Fruit fly (Drosophila melanogaster) whole organism, embryonic: ENCODE measurements around the gene Nepl12.

Source experiments
- Ada2b ChIP-seq: fragments of 200-800 bp; sonication (Bioruptor generic); IDR thresholded peaks from 2 replicates; pipeline ENCODE4 v1.3.6; 2022; ENCODE audit warnings: missing biosample characterization, missing genetic modification characterization
- Bdp1 ChIP-seq: fragments of 200-800 bp; sonication (Bioruptor generic); optimal IDR thresholded peaks from 3 replicates; lab custom pipeline; 2016; ENCODE audit warnings: missing biosample characterization, missing genetic modification characterization
- CG10267 ChIP-seq: fragments of 200-800 bp; sonication (Bioruptor generic); optimal IDR thresholded peaks from 2 replicates; lab custom pipeline; 2018; ENCODE audit warnings: missing biosample characterization, mild to moderate bottlenecking, missing genetic modification characterization, moderate library complexity
- CG10431 ChIP-seq: fragments of 200-800 bp; sonication (Bioruptor generic); optimal IDR thresholded peaks from 3 replicates; lab custom pipeline; 2018; ENCODE audit warnings: missing biosample characterization, mild to moderate bottlenecking, missing genetic modification characterization
- CG11085 ChIP-seq: fragments of 200-800 bp; sonication (Bioruptor generic); IDR thresholded peaks from 2 replicates; pipeline ENCODE4 v1.3.6; 2022; ENCODE audit warnings: missing biosample characterization, missing genetic modification characterization
- CG13775 ChIP-seq: fragments of 200-800 bp; sonication (Bioruptor generic); optimal IDR thresholded peaks from 3 replicates; lab custom pipeline; 2017; ENCODE audit warnings: missing biosample characterization, mild to moderate bottlenecking, missing genetic modification characterization
- CG14014 ChIP-seq: fragments of 200-800 bp; sonication (Bioruptor generic); IDR thresholded peaks from 2 replicates; pipeline ENCODE4 v1.3.6; 2022; ENCODE audit warnings: missing biosample characterization, missing genetic modification characterization
- CG15073 ChIP-seq: fragments of 200-800 bp; sonication (Bioruptor generic); optimal IDR thresholded peaks from 2 replicates; lab custom pipeline; 2016; ENCODE audit warnings: missing biosample characterization, missing genetic modification characterization
- CG1529 ChIP-seq: fragments of 200-800 bp; sonication (Bioruptor generic); optimal IDR thresholded peaks from 3 replicates; lab custom pipeline; 2018; ENCODE audit warnings: missing biosample characterization, missing genetic modification characterization
- CG15514 ChIP-seq: fragments of 200-800 bp; sonication (Bioruptor generic); optimal IDR thresholded peaks from 3 replicates; lab custom pipeline; 2017; ENCODE audit warnings: missing biosample characterization, missing genetic modification characterization, mild to moderate bottlenecking, moderate library complexity, missing genetic modification reagents
- CG16815 ChIP-seq: fragments of 200-800 bp; sonication (Bioruptor generic); optimal IDR thresholded peaks from 3 replicates; lab custom pipeline; 2017; ENCODE audit warnings: missing biosample characterization, mild to moderate bottlenecking, missing genetic modification characterization
- CG17328 ChIP-seq: fragments of 200-800 bp; sonication (Bioruptor generic); IDR thresholded peaks from 2 replicates; pipeline ENCODE4 v1.3.6; 2022; ENCODE audit warnings: missing biosample characterization, missing genetic modification characterization
- CG17568 ChIP-seq: fragments of 200-800 bp; sonication (Bioruptor generic); optimal IDR thresholded peaks from 2 replicates; lab custom pipeline; 2018; ENCODE audit warnings: missing biosample characterization, mild to moderate bottlenecking, missing genetic modification characterization, moderate library complexity
- CG18262 ChIP-seq: fragments of 200-800 bp; optimal IDR thresholded peaks from 3 replicates; lab custom pipeline; 2019; ENCODE audit warnings: missing biosample characterization, mild to moderate bottlenecking, missing genetic modification characterization, moderate library complexity
- CG18619 ChIP-seq: fragments of 200-800 bp; sonication (Bioruptor generic); optimal IDR thresholded peaks from 3 replicates; lab custom pipeline; 2017; ENCODE audit warnings: missing biosample characterization, mild to moderate bottlenecking, missing genetic modification characterization
- CG18764 ChIP-seq: fragments of 200-800 bp; sonication (Bioruptor generic); optimal IDR thresholded peaks from 3 replicates; lab custom pipeline; 2016; ENCODE audit warnings: missing biosample characterization, missing genetic modification characterization
- CG30403 ChIP-seq: fragments of 200-800 bp; sonication (Bioruptor generic); optimal IDR thresholded peaks from 3 replicates; lab custom pipeline; 2016; ENCODE audit warnings: missing biosample characterization, missing genetic modification characterization
- CG31224 ChIP-seq: fragments of 200-800 bp; sonication (Bioruptor generic); IDR thresholded peaks from 2 replicates; pipeline ENCODE4 v1.3.6; 2022; ENCODE audit warnings: missing biosample characterization, missing genetic modification characterization
- CG3995 ChIP-seq: fragments of 200-800 bp; sonication (Bioruptor generic); optimal IDR thresholded peaks from 3 replicates; lab custom pipeline; 2016; ENCODE audit warnings: missing biosample characterization, missing genetic modification characterization
- CG42726 ChIP-seq: fragments of 200-800 bp; sonication (Bioruptor generic); IDR thresholded peaks from 2 replicates; pipeline ENCODE4 v1.3.6; 2022; ENCODE audit warnings: missing biosample characterization, missing genetic modification characterization; ENCODE audit not compliant: partially characterized antibody
- CG4328 ChIP-seq: fragments of 200-800 bp; sonication (Bioruptor generic); optimal IDR thresholded peaks from 3 replicates; lab custom pipeline; 2017; ENCODE audit warnings: missing biosample characterization, missing genetic modification reagents, missing genetic modification characterization
- HLHmδ ChIP-seq: fragments of 200-800 bp; sonication (Bioruptor generic); optimal IDR thresholded peaks from 2 replicates; lab custom pipeline; 2018; ENCODE audit warnings: missing biosample characterization, mild to moderate bottlenecking, missing genetic modification characterization, moderate library complexity
- Hand ChIP-seq: fragments of 200-800 bp; sonication (Bioruptor generic); optimal IDR thresholded peaks from 2 replicates; lab custom pipeline; 2017; ENCODE audit warnings: mild to moderate bottlenecking, missing biosample characterization, missing genetic modification reagents, missing genetic modification characterization
- NC2α ChIP-seq: fragments of 200-800 bp; sonication (Bioruptor generic); optimal IDR thresholded peaks from 2 replicates; lab custom pipeline; 2016; ENCODE audit warnings: missing biosample characterization, missing genetic modification characterization
- NC2β ChIP-seq: fragments of 200-800 bp; sonication (Bioruptor generic); optimal IDR thresholded peaks from 2 replicates; lab custom pipeline; 2016; ENCODE audit warnings: missing biosample characterization, missing genetic modification characterization
- NK7.1 ChIP-seq: fragments of 200-800 bp; sonication (Bioruptor generic); optimal IDR thresholded peaks from 3 replicates; lab custom pipeline; 2016; ENCODE audit warnings: missing biosample characterization, missing genetic modification characterization
- Nf-YC ChIP-seq: fragments of 200-800 bp; optimal IDR thresholded peaks from 3 replicates; lab custom pipeline; 2019; ENCODE audit warnings: missing biosample characterization, mild to moderate bottlenecking, missing genetic modification characterization, moderate library complexity
- Oli ChIP-seq: fragments of 200-800 bp; sonication (Bioruptor generic); optimal IDR thresholded peaks from 2 replicates; lab custom pipeline; 2018; ENCODE audit warnings: missing biosample characterization, mild to moderate bottlenecking, missing genetic modification characterization, moderate library complexity
- Ptx1 ChIP-seq: fragments of 200-800 bp; sonication (Bioruptor generic); IDR thresholded peaks from 2 replicates; pipeline ENCODE4 v1.3.6; 2022; ENCODE audit warnings: missing biosample characterization, missing genetic modification characterization
- Stat92E ChIP-seq, 3 experiments: fragments of >200 bp in 2 of 3; fragments of 200-800 bp in 1 of 3; sonication (Bioruptor generic) in 1 of 3; optimal IDR thresholded peaks; 2 replicates each; lab custom pipeline; 2017 to 2019; ENCODE audit warnings: missing biosample characterization in 3 of 3, missing genetic modification characterization in 3 of 3, mild to moderate bottlenecking in 1 of 3, moderate library complexity in 1 of 3
- br ChIP-seq: fragments of >200 bp; optimal IDR thresholded peaks from 2 replicates; lab custom pipeline; 2017
- cad ChIP-seq: fragments of >200 bp; optimal IDR thresholded peaks from 2 replicates; lab custom pipeline; 2017; ENCODE audit warnings: missing biosample characterization, missing genetic modification characterization
- chm ChIP-seq: fragments of 200-800 bp; sonication (Bioruptor generic); IDR thresholded peaks from 2 replicates; pipeline ENCODE4 v1.3.6; 2022; ENCODE audit warnings: missing biosample characterization, missing genetic modification characterization
- crc ChIP-seq: fragments of 200-800 bp; sonication (Bioruptor generic); optimal IDR thresholded peaks from 2 replicates; lab custom pipeline; 2016; ENCODE audit warnings: missing biosample characterization, missing genetic modification characterization
- da ChIP-seq: fragments of 200-800 bp; sonication (Bioruptor generic); optimal IDR thresholded peaks from 2 replicates; lab custom pipeline; 2016; ENCODE audit warnings: missing biosample characterization, missing genetic modification characterization
- en ChIP-seq: fragments of 200-800 bp; sonication (Bioruptor generic); optimal IDR thresholded peaks from 2 replicates; lab custom pipeline; 2016; ENCODE audit warnings: missing biosample characterization, missing genetic modification characterization
- gcm ChIP-seq: fragments of 200-800 bp; sonication (Bioruptor generic); optimal IDR thresholded peaks from 2 replicates; lab custom pipeline; 2019; ENCODE audit warnings: missing biosample characterization, mild to moderate bottlenecking, missing genetic modification characterization, moderate library complexity
- jigr1 ChIP-seq: fragments of 200-800 bp; sonication (Bioruptor generic); IDR thresholded peaks from 3 replicates; pipeline ENCODE4 v1.3.6; 2022; ENCODE audit warnings: missing biosample characterization, missing genetic modification characterization
- jing ChIP-seq: fragments of 200-800 bp; sonication (Bioruptor generic); optimal IDR thresholded peaks from 2 replicates; lab custom pipeline; 2018; ENCODE audit warnings: missing biosample characterization, mild to moderate bottlenecking, missing genetic modification characterization
- lab ChIP-seq: fragments of 200-800 bp; sonication (Bioruptor generic); optimal IDR thresholded peaks from 3 replicates; lab custom pipeline; 2017; ENCODE audit warnings: missing biosample characterization, missing genetic modification characterization, mild to moderate bottlenecking, moderate library complexity, missing genetic modification reagents
- lmd ChIP-seq: fragments of 200-800 bp; sonication (Bioruptor generic); IDR thresholded peaks from 2 replicates; pipeline ENCODE4 v1.3.6; 2022; ENCODE audit warnings: missing biosample characterization, missing genetic modification characterization
- nerfin-2 ChIP-seq: fragments of 200-800 bp; sonication (Bioruptor generic); IDR thresholded peaks from 2 replicates; pipeline ENCODE4 v1.3.6; 2022; ENCODE audit warnings: missing biosample characterization, missing genetic modification characterization; ENCODE audit not compliant: partially characterized antibody
- nmo ChIP-seq: fragments of 200-800 bp; sonication (Bioruptor generic); optimal IDR thresholded peaks from 2 replicates; lab custom pipeline; 2018; ENCODE audit warnings: missing biosample characterization, mild to moderate bottlenecking, missing genetic modification characterization, moderate library complexity
- pb ChIP-seq: fragments of 200-800 bp; sonication (Bioruptor generic); optimal IDR thresholded peaks from 3 replicates; lab custom pipeline; 2016; ENCODE audit warnings: missing biosample characterization, missing genetic modification characterization
- pho ChIP-seq: fragments of 200-800 bp; sonication (Bioruptor generic); optimal IDR thresholded peaks from 2 replicates; lab custom pipeline; 2016; ENCODE audit warnings: missing biosample characterization, missing genetic modification characterization
- pum ChIP-seq: fragments of 200-800 bp; sonication (Bioruptor generic); optimal IDR thresholded peaks from 2 replicates; lab custom pipeline; 2016; ENCODE audit warnings: missing biosample characterization, missing genetic modification characterization
- rib ChIP-seq: fragments of 200-800 bp; sonication (Bioruptor generic); IDR thresholded peaks from 2 replicates; pipeline ENCODE4 v1.3.6; 2022; ENCODE audit warnings: missing biosample characterization, missing genetic modification characterization
- ro ChIP-seq: fragments of 200-800 bp; sonication (Bioruptor generic); IDR thresholded peaks from 2 replicates; pipeline ENCODE4 v1.3.6; 2022; ENCODE audit warnings: missing biosample characterization, missing genetic modification characterization
- slou ChIP-seq: fragments of 200-800 bp; sonication (Bioruptor generic); optimal IDR thresholded peaks from 3 replicates; lab custom pipeline; 2016; ENCODE audit warnings: missing biosample characterization, missing genetic modification characterization
- stwl ChIP-seq: fragments of 200-800 bp; sonication (Bioruptor generic); optimal IDR thresholded peaks from 3 replicates; lab custom pipeline; 2018; ENCODE audit warnings: missing biosample characterization, mild to moderate bottlenecking, missing genetic modification characterization, moderate library complexity
- toy ChIP-seq: fragments of 200-800 bp; sonication (Bioruptor generic); IDR thresholded peaks from 2 replicates; pipeline ENCODE4 v1.3.6; 2022; ENCODE audit warnings: missing biosample characterization, missing genetic modification characterization
- zf30C ChIP-seq: fragments of 200-800 bp; sonication (Bioruptor generic); optimal IDR thresholded peaks from 3 replicates; lab custom pipeline; 2018; ENCODE audit warnings: missing biosample characterization, mild to moderate bottlenecking, missing genetic modification characterization

Gene Nepl12

DNA sequence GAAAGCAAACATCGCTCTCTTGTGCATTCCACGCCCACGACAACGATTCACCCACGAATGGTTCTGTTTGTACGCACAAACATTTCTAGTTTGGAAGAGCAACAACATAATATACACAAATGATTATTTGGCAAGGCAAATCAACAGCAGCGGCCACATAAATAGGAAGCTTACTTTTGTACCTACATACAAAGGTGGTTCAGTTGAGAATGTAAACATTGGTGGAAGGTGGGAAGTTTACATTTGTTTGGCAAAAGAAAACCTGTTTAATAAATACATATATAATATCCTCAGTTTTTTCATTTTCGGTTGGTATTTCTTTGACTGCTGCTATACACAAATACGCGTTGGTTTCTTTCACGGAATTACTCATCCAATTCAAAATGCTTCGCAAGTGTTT lies 27.2 kb downstream of the Nepl12 start:
- peak; percentile 27 for TF ChIP-seq Nf-YC (tag; lab: Kevin White, UChicago)
- peak; percentile 72 for TF ChIP-seq NC2α
- TF ChIP-seq nerfin-2 (GFP tag; lab: Robert Waterston, UW) = no peak
- no peak for TF ChIP-seq zf30C (GFP tag; lab: Kevin White, UChicago)
- peak; percentile 83 for TF ChIP-seq jing
- peak; percentile 73 for TF ChIP-seq CG13775 (GFP tag; lab: Kevin White, UChicago)
- peak; percentile 73 for TF ChIP-seq Hand
- peak; percentile 95 for TF ChIP-seq lab
- TF ChIP-seq CG18262 = peak; percentile 89
- peak; percentile 70 for TF ChIP-seq en (GFP tag; lab: Kevin White, UChicago)
- no peak for TF ChIP-seq toy (GFP tag; lab: Robert Waterston, UW)
- TF ChIP-seq CG10431 (GFP tag; lab: Kevin White, UChicago) = peak; percentile 27
- TF ChIP-seq Bdp1 (GFP tag; lab: Kevin White, UChicago) = peak; percentile 62
- TF ChIP-seq stwl (tag; lab: Kevin White, UChicago) = peak; percentile 24
- TF ChIP-seq CG18764 (GFP tag; lab: Kevin White, UChicago) = peak; percentile 86
- peak; percentile 90 for TF ChIP-seq nmo (GFP tag; lab: Kevin White, UChicago)
- peak; percentile 89 for TF ChIP-seq CG18619
- TF ChIP-seq crc (GFP tag; lab: Kevin White, UChicago) = peak; percentile 65
- no peak for TF ChIP-seq HLHmδ
- TF ChIP-seq pho (GFP tag; lab: Kevin White, UChicago) = peak; percentile 77
- TF ChIP-seq lmd = no peak
- no peak for TF ChIP-seq Ptx1 (GFP tag; lab: Robert Waterston, UW)
- TF ChIP-seq CG42726 = no peak
- TF ChIP-seq CG30403 = peak; percentile 88
- TF ChIP-seq ro (GFP tag; lab: Robert Waterston, UW) = no peak
- no peak for TF ChIP-seq CG31224 (GFP tag; lab: Robert Waterston, UW)
- peak in 1 of 3 experiments; percentile 49 for TF ChIP-seq Stat92E (GFP tag; optimal IDR thresholded peaks at IDR 0.05; lab: Kevin White, UChicago)
- peak; percentile 84 for TF ChIP-seq gcm (GFP tag; lab: Kevin White, UChicago)
- TF ChIP-seq CG17568 (GFP tag; lab: Kevin White, UChicago) = peak; percentile 93
- TF ChIP-seq pb = peak; percentile 58
- TF ChIP-seq NK7.1 (GFP tag; lab: Kevin White, UChicago) = peak; percentile 82
- TF ChIP-seq rib (GFP tag; lab: Robert Waterston, UW) = no peak
- no peak for TF ChIP-seq CG14014
- TF ChIP-seq chm (GFP tag; lab: Robert Waterston, UW) = no peak
- TF ChIP-seq CG15514 (GFP tag; lab: Kevin White, UChicago) = peak; percentile 87
- TF ChIP-seq slou (GFP tag; lab: Kevin White, UChicago) = peak; percentile 63
- no peak for TF ChIP-seq CG11085 (GFP tag; lab: Robert Waterston, UW)
- no peak for TF ChIP-seq Ada2b (GFP tag; lab: Robert Waterston, UW)
- TF ChIP-seq jigr1 (GFP tag; lab: Robert Waterston, UW) = no peak
- TF ChIP-seq pum (GFP tag; lab: Kevin White, UChicago) = peak; percentile 73
- TF ChIP-seq CG4328 (GFP tag; lab: Kevin White, UChicago) = peak; percentile 55
- TF ChIP-seq cad (GFP tag; lab: Kevin White, UChicago) = no peak
- TF ChIP-seq CG1529 = peak; percentile 85
- no peak for TF ChIP-seq da (GFP tag; lab: Kevin White, UChicago)
- TF ChIP-seq CG17328 (GFP tag; lab: Robert Waterston, UW) = no peak
- peak; percentile 62 for TF ChIP-seq CG16815 (GFP tag; lab: Kevin White, UChicago)
- peak; percentile 55 for TF ChIP-seq CG15073 (GFP tag; lab: Kevin White, UChicago)
- TF ChIP-seq Oli (tag; lab: Kevin White, UChicago) = peak; percentile 93
- TF ChIP-seq br (lab: Kevin White, UChicago) = no peak
- peak; percentile 71 for TF ChIP-seq NC2β (GFP tag; lab: Kevin White, UChicago)
- TF ChIP-seq CG10267 (tag; lab: Kevin White, UChicago) = peak; percentile 79
- peak; percentile 56 for TF ChIP-seq CG3995 (GFP tag; lab: Kevin White, UChicago)
